Worm (Caenorhabditis elegans): ENCODE results near the gene T17A3.12.
"Not testable (repeated sequence)": the region's sequence is repeated elsewhere in the genome, so short reads cannot be mapped to it uniquely, and the experiment has no call there.

T17A3.12 gene

DNA sequence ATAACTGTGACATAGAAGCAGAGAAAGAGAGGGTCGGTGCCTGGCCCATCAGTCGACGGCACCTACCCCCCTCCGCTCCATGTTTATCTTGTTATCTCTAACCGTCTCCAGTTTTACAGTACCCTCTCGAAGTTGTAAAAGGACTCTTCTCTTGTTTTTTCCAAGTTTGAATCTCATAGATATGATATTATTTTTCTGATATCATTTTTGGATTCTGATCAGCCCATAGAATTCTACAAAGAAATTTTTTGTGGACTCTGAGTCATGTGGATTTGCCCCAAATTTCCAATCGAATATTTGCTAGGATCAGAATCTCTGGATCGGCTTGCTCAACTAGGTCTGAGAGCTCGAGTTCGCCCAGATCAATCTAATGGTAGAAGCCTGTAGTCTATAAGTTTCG, 30.4 kb downstream of the T17A3.12 start, which contains the start of gene C29F9.6:
Gene C29F9.6, plus strand, starts transcription at position 301 of the 400 bp plus-strand sequence.
- TF ChIP-seq tlf-1 (GFP tag; optimal IDR thresholded peaks at IDR 0.05) = no peak
- no peak for TF ChIP-seq attf-6 (GFP tag; IDR thresholded peaks at IDR 0.05)
- no peak for TF ChIP-seq mcd-1 (GFP tag; IDR thresholded peaks at IDR 0.05)
- TF ChIP-seq hrde-1 (tag; optimal IDR thresholded peaks at IDR 0.05; ENCODE audit: borderline replicate concordance) = no peak
- TF ChIP-seq Y95B8A.8 (GFP tag; IDR thresholded peaks at IDR 0.05) = no peak
- no peak for TF ChIP-seq tbx-9 (tag; optimal IDR thresholded peaks at IDR 0.05; ENCODE audit: borderline replicate concordance)
- no peak for TF ChIP-seq nfya-1 (tag; optimal IDR thresholded peaks at IDR 0.05; ENCODE audit: borderline replicate concordance, insufficient read depth)
- TF ChIP-seq B0261.1 (tag; optimal IDR thresholded peaks at IDR 0.05) = no peak
- no peak for TF ChIP-seq F49E8.2 (tag; optimal IDR thresholded peaks at IDR 0.05; ENCODE audit: insufficient read depth)
- TF ChIP-seq akir-1 (GFP tag; optimal IDR thresholded peaks at IDR 0.05) = no peak
- no peak for TF ChIP-seq cebp-1 (GFP tag; IDR thresholded peaks at IDR 0.05)
- TF ChIP-seq cebp-1 (tag; optimal IDR thresholded peaks at IDR 0.05) = no peak
- TF ChIP-seq madf-10 (tag; optimal IDR thresholded peaks at IDR 0.05) = no peak

DNA sequence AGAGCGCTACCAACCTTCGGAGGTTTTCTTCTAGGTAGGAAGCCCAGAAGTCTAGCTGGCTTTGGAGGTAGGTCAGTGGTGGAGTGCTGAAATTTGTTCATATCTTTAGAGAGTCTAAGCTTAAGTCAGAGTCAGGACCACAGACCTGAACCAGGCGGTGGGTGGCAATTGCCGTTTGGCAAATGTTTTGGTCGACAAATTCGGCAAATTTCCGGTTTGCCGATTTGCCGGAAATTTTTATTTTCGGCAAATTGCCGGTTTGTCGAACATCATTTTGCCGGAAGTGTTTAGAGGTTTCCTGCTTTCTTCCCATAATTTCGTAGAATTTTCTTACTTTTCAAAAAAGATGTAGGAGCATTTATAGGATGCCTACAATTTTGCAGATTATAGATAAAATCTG, 46.2 kb downstream of the T17A3.12 start, which contains the start of gene C29F9.9:
Gene C29F9.9, minus strand, starts transcription at position 101 of the 400 bp plus-strand sequence.
- TF ChIP-seq F57A8.1 (GFP tag; optimal IDR thresholded peaks at IDR 0.05); fkh-3 (tag; optimal IDR thresholded peaks at IDR 0.05); T07F8.4 (tag; optimal IDR thresholded peaks at IDR 0.05): not testable (repeated sequence)

DNA sequence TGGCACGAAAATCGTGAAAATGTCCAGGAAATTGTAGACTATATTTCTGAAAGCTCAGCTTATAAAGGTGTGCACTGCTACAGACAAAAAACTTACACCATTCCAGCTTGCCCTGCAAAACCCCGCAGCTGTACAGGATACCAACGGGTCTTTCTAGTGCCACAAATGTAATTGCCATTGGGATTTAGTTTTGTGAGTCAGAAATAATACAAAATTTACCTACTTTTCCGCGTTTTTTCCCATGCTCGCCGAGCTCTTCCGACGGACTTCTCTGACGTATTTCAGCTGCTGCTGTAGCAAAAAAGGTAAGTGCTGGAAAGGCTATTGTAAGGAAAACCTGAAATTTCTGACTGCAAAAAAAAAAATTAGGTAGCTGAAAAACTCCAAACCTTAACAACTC, 48.0 kb downstream of the T17A3.12 start, which contains the start of gene C29F9.8:
Gene C29F9.8, minus strand, starts transcription at position 101 of the 400 bp plus-strand sequence.
- TF ChIP-seq ceh-40, ztf-6, rcor-1 (GFP tag; IDR thresholded peaks at IDR 0.05): not testable (repeated sequence)

DNA sequence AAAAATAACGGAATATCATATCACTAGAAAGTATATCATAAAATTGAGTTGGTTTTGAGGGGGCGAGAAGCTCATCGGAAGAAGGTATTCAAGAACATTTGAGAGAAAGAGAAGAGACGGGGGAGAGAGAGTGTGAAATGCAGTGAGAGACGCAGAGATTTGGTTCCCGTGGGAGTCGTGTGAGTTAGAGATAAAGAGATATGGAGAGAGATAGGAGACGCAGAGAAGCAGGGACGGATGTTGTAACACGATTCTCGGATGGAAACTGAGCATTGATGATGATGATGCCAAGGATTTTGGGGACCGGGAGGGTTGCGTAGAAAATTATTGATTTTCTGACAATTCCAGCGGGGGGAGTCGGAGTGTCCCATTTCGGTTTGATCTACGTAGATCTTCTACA, 48.8 kb downstream of the T17A3.12 start:
- TF ChIP-seq snpc-1.3 (tag; optimal IDR thresholded peaks at IDR 0.05; ENCODE audit: insufficient read depth) (no peak), snpc-4 (GFP tag; optimal IDR thresholded peaks at IDR 0.05) (no peak), snpc-4 (tag; optimal IDR thresholded peaks at IDR 0.05) (no peak), cebp-1 (GFP tag; IDR thresholded peaks at IDR 0.05) (no peak), cebp-1 (tag; optimal IDR thresholded peaks at IDR 0.05) (peak; percentile 0), hmg-1.2 (GFP tag; IDR thresholded peaks at IDR 0.05) (peak; percentile 90), F22D6.2 (tag; optimal IDR thresholded peaks at IDR 0.05) (no peak), lir-1 (GFP tag; conservative IDR thresholded peaks at IDR 0.05) (no peak), ztf-3 (GFP tag; optimal IDR thresholded peaks at IDR 0.05) (no peak)

Measured in whole organism, young adult.